Worm (Caenorhabditis elegans) whole organism, L4 larva: Measurements from ENCODE around the gene acs-22.

Experiments
- ama-1 ChIP-seq: fragments of 150-350 bp; optimal IDR thresholded peaks from 2 replicates; lab custom pipeline; 2014; ENCODE audit warnings: inconsistent platforms, mixed read lengths
- ces-1 ChIP-seq: fragments of 150-350 bp; sonication (generic microtip); optimal IDR thresholded peaks from 4 replicates; lab custom pipeline; 2014; ENCODE audit warnings: missing biosample characterization, missing genetic modification reagents, missing genetic modification characterization
- dmd-9 ChIP-seq: fragments of 200-800 bp; sonication (Bioruptor generic); IDR thresholded peaks from 2 replicates; pipeline ENCODE4 v1.3.6; 2022; ENCODE audit warnings: missing genetic modification reagents, missing genetic modification characterization, missing compliant biosample characterization
- hif-1 ChIP-seq, 2 experiments: sonication (generic microtip); optimal IDR thresholded peaks; 2 replicates each; lab custom pipeline; 2016 to 2017; ENCODE audit warnings: missing compliant biosample characterization in 2 of 2, missing genetic modification characterization in 2 of 2, missing genetic modification reagents in 2 of 2, missing genotype in 2 of 2, mild to moderate bottlenecking in 1 of 2
- lin-39 ChIP-seq: fragments of 150-350 bp; optimal IDR thresholded peaks from 2 replicates; lab custom pipeline; 2014; ENCODE audit warnings: missing biosample characterization, missing genetic modification reagents, missing genetic modification characterization
- mep-1 ChIP-seq: fragments of 150-350 bp; sonication (generic microtip); optimal IDR thresholded peaks from 3 replicates; lab custom pipeline; 2014; ENCODE audit warnings: missing biosample characterization, missing genetic modification characterization
- nhr-11 ChIP-seq: fragments of 150-350 bp; optimal IDR thresholded peaks from 2 replicates; lab custom pipeline; 2014; ENCODE audit warnings: missing biosample characterization, missing genetic modification characterization
- nhr-111 ChIP-seq: fragments of 200-800 bp; sonication (Bioruptor generic); optimal IDR thresholded peaks from 2 replicates; lab custom pipeline; 2018; ENCODE audit warnings: mild to moderate bottlenecking, missing genetic modification characterization, missing compliant biosample characterization
- nhr-42 ChIP-seq: fragments of 200-800 bp; sonication (Bioruptor generic); IDR thresholded peaks from 2 replicates; pipeline ENCODE4 v1.3.6; 2022; ENCODE audit warnings: missing genetic modification characterization, missing compliant biosample characterization
- pha-4 ChIP-seq, 2 experiments: fragments of 150-350 bp in 1 of 2; fragments of 200-800 bp in 1 of 2; sonication (Bioruptor generic) in 1 of 2; IDR thresholded peaks in 1 of 2; optimal IDR thresholded peaks in 1 of 2; 2 replicates each; pipeline versions ENCODE4 v1.3.6 to Lab custom; 2014 to 2022; ENCODE audit warnings: missing genetic modification characterization in 2 of 2, missing genetic modification reagents in 2 of 2, missing biosample characterization in 1 of 2, missing compliant biosample characterization in 1 of 2
- saeg-2 ChIP-seq: fragments of 200-800 bp; sonication (Bioruptor generic); IDR thresholded peaks from 2 replicates; pipeline ENCODE4 v1.3.6; 2022; ENCODE audit warnings: missing genetic modification reagents, missing genetic modification characterization, missing compliant biosample characterization

DNA sequence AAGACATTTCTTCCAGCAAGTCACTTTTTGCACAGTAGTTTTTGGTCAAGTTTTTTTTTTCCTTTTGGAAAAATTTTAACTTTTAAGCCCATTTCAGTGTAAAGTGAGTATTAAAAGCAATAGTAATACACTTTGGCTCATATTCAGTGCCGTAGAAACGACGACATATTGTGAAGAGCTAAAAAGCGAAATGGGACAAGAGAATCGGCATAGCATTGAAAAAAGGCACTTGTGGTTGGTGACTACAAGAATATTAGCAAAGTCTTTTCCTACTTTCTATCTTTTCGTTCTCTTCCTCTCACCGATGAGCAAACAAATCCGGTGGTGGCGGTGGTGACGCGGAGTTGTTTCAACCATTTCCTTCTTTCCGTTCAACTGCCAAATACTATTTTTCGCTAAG, at the start of gene acs-22:
- TF ChIP-seq lin-39 (no peak), ama-1 (no peak), mep-1 (tag; lab: Kevin White, UChicago) (no peak), nhr-111 (GFP tag; lab: Kevin White, UChicago) (no peak), saeg-2 (no peak), pha-4 (GFP tag; IDR thresholded peaks at IDR 0.05; lab: Robert Waterston, UW) (no peak), pha-4 (tag; optimal IDR thresholded peaks at IDR 0.05; lab: Kevin White, UChicago) (no peak), nhr-42 (GFP tag; lab: Robert Waterston, UW) (no peak), nhr-11 (no peak), ces-1 (no peak), hif-1 (tag; optimal IDR thresholded peaks at IDR 0.05; lab: Kevin White, UChicago) (no peak), dmd-9 (GFP tag; lab: Robert Waterston, UW) (no peak)
